Worm (Caenorhabditis elegans) whole organism, L4 larva: ENCODE results near the gene R07B7.6.

ENCODE experiments used
- F37D6.2 ChIP-seq: sonication (generic microtip); optimal IDR thresholded peaks from 2 replicates; lab custom pipeline; 2016; ENCODE audit warnings: mild to moderate bottlenecking, missing genetic modification characterization, missing compliant biosample characterization
- R02D3.7 ChIP-seq: fragments of 150-350 bp; sonication (generic microtip); optimal IDR thresholded peaks from 3 replicates; lab custom pipeline; 2014; ENCODE audit warnings: missing biosample characterization, missing genetic modification characterization
- T20F7.1 ChIP-seq: fragments of 200-800 bp; sonication (Bioruptor generic); optimal IDR thresholded peaks from 2 replicates; lab custom pipeline; 2018; ENCODE audit warnings: mild to moderate bottlenecking, missing genetic modification characterization, missing compliant biosample characterization
- T26A8.4 ChIP-seq: fragments of 200-800 bp; sonication (Bioruptor generic); IDR thresholded peaks from 2 replicates; pipeline ENCODE4 v1.3.6; 2022; ENCODE audit warnings: missing genetic modification characterization, missing compliant biosample characterization
- Y5F2A.4 ChIP-seq: fragments of 200-800 bp; sonication (Bioruptor generic); optimal IDR thresholded peaks from 2 replicates; lab custom pipeline; 2018; ENCODE audit warnings: mild to moderate bottlenecking, missing genetic modification characterization, missing compliant biosample characterization
- ceh-20 ChIP-seq: fragments of 200-800 bp; sonication (Bioruptor generic); IDR thresholded peaks from 2 replicates; pipeline ENCODE4 v1.3.6; 2022; ENCODE audit warnings: missing genetic modification reagents, missing genetic modification characterization, missing compliant biosample characterization
- ceh-28 ChIP-seq: fragments of 150-350 bp; optimal IDR thresholded peaks from 2 replicates; lab custom pipeline; 2014; ENCODE audit warnings: missing biosample characterization, missing genetic modification reagents, missing genetic modification characterization
- ceh-32 ChIP-seq: sonication (generic microtip); optimal IDR thresholded peaks from 2 replicates; lab custom pipeline; 2016; ENCODE audit warnings: mild to moderate bottlenecking, missing genetic modification characterization, missing compliant biosample characterization; ENCODE audit not compliant: poor library complexity
- ceh-44 ChIP-seq: fragments of 200-800 bp; sonication (Bioruptor generic); IDR thresholded peaks from 2 replicates; pipeline ENCODE4 v1.3.6; 2022; ENCODE audit warnings: missing genetic modification reagents, missing genetic modification characterization, missing compliant biosample characterization
- ces-1 ChIP-seq: fragments of 150-350 bp; sonication (generic microtip); optimal IDR thresholded peaks from 4 replicates; lab custom pipeline; 2014; ENCODE audit warnings: missing biosample characterization, missing genetic modification reagents, missing genetic modification characterization
- daf-12 ChIP-seq: fragments of 150-350 bp; optimal IDR thresholded peaks from 2 replicates; lab custom pipeline; 2014; ENCODE audit warnings: missing biosample characterization, missing genetic modification reagents, missing genetic modification characterization
- daf-19 ChIP-seq: fragments of 200-800 bp; sonication (Bioruptor generic); conservative IDR thresholded peaks from 2 replicates; pipeline ENCODE4 v1.3.6; 2022; ENCODE audit warnings: missing genetic modification characterization, missing compliant biosample characterization
- daf-8 ChIP-seq: fragments of 200-800 bp; sonication (Bioruptor generic); IDR thresholded peaks from 2 replicates; pipeline ENCODE4 v1.3.6; 2022; ENCODE audit warnings: missing genetic modification characterization, missing compliant biosample characterization
- dmd-6 ChIP-seq: fragments of 200-800 bp; sonication (Bioruptor generic); IDR thresholded peaks from 2 replicates; pipeline ENCODE4 v1.3.6; 2022; ENCODE audit warnings: missing genetic modification reagents, missing genetic modification characterization, missing compliant biosample characterization
- dmd-9 ChIP-seq: fragments of 200-800 bp; sonication (Bioruptor generic); IDR thresholded peaks from 2 replicates; pipeline ENCODE4 v1.3.6; 2022; ENCODE audit warnings: missing genetic modification reagents, missing genetic modification characterization, missing compliant biosample characterization
- egl-27 ChIP-seq: sonication (generic microtip); optimal IDR thresholded peaks from 3 replicates; lab custom pipeline; 2017; ENCODE audit warnings: missing biosample characterization, missing genetic modification reagents, missing genetic modification characterization
- fkh-10 ChIP-seq: fragments of 150-350 bp; optimal IDR thresholded peaks from 2 replicates; lab custom pipeline; 2014; ENCODE audit warnings: missing biosample characterization, missing genetic modification reagents, missing genetic modification characterization
- hif-1 ChIP-seq, 2 experiments: sonication (generic microtip); optimal IDR thresholded peaks; 2 replicates each; lab custom pipeline; 2016 to 2017; ENCODE audit warnings: missing compliant biosample characterization in 2 of 2, missing genetic modification characterization in 2 of 2, missing genetic modification reagents in 2 of 2, missing genotype in 2 of 2, mild to moderate bottlenecking in 1 of 2
- hlh-11 ChIP-seq: fragments of 200-800 bp; sonication (Bioruptor generic); optimal IDR thresholded peaks from 2 replicates; lab custom pipeline; 2018; ENCODE audit warnings: mild to moderate bottlenecking, missing genetic modification characterization, missing compliant biosample characterization
- lin-15B ChIP-seq: fragments of 150-350 bp; sonication (generic microtip); optimal IDR thresholded peaks from 3 replicates; lab custom pipeline; 2014; ENCODE audit warnings: missing biosample characterization, missing genetic modification characterization
- lin-29 ChIP-seq: fragments of 200-800 bp; sonication (Bioruptor generic); IDR thresholded peaks from 2 replicates; pipeline ENCODE4 v1.3.6; 2022; ENCODE audit warnings: missing genetic modification reagents, missing genetic modification characterization, missing compliant biosample characterization
- mxl-2 ChIP-seq: fragments of 200-800 bp; sonication (Bioruptor generic); conservative IDR thresholded peaks from 2 replicates; pipeline ENCODE4 v1.3.6; 2022; ENCODE audit warnings: missing genetic modification reagents, missing genetic modification characterization, missing compliant biosample characterization
- mxl-3 ChIP-seq: fragments of 200-800 bp; sonication (Bioruptor generic); optimal IDR thresholded peaks from 2 replicates; lab custom pipeline; 2018; ENCODE audit warnings: mild to moderate bottlenecking, missing genetic modification characterization, missing compliant biosample characterization
- nhr-102 ChIP-seq: sonication (generic microtip); optimal IDR thresholded peaks from 2 replicates; lab custom pipeline; 2016; ENCODE audit warnings: mild to moderate bottlenecking, missing genetic modification characterization, moderate library complexity, missing compliant biosample characterization
- nhr-25 ChIP-seq: sonication (generic microtip); optimal IDR thresholded peaks from 2 replicates; lab custom pipeline; 2017; ENCODE audit warnings: missing genetic modification characterization, mild to moderate bottlenecking, missing compliant biosample characterization, antibody characterized with exemption, moderate library complexity, borderline replicate concordance; ENCODE audit not compliant: insufficient read depth
- nhr-28 ChIP-seq: fragments of 150-350 bp; optimal IDR thresholded peaks from 2 replicates; lab custom pipeline; 2014; ENCODE audit warnings: missing biosample characterization, missing genetic modification characterization
- nhr-48 ChIP-seq: sonication (generic microtip); optimal IDR thresholded peaks from 2 replicates; lab custom pipeline; 2016; ENCODE audit warnings: mild to moderate bottlenecking, missing genetic modification characterization, missing compliant biosample characterization
- pqm-1 ChIP-seq: sonication (generic microtip); optimal IDR thresholded peaks from 2 replicates; lab custom pipeline; 2017; ENCODE audit warnings: missing biosample characterization, missing genetic modification characterization
- sdz-12 ChIP-seq: fragments of 200-800 bp; sonication (Bioruptor generic); optimal IDR thresholded peaks from 2 replicates; lab custom pipeline; 2018; ENCODE audit warnings: mild to moderate bottlenecking, missing genetic modification characterization, missing compliant biosample characterization
- skn-1 ChIP-seq: fragments of 150-350 bp; optimal IDR thresholded peaks from 2 replicates; lab custom pipeline; 2014; ENCODE audit warnings: missing biosample characterization, missing genetic modification characterization
- tra-1 ChIP-seq: fragments of 200-800 bp; sonication (Bioruptor generic); IDR thresholded peaks from 2 replicates; pipeline ENCODE4 v1.3.6; 2022; ENCODE audit warnings: missing genetic modification reagents, missing genetic modification characterization, missing compliant biosample characterization
- unc-62 ChIP-seq, 3 experiments: fragments of 150-350 bp in 1 of 3; sonication (generic microtip); optimal IDR thresholded peaks in 2 of 3; peaks in 1 of 3; 1 replicate in 1 of 3; 2 replicates in 2 of 3; lab custom pipeline; 2014 to 2017; ENCODE audit warnings: missing biosample characterization in 3 of 3, missing genetic modification characterization in 3 of 3, missing genetic modification reagents in 3 of 3, missing genotype in 1 of 3
- zfp-2 ChIP-seq: sonication (generic microtip); optimal IDR thresholded peaks from 2 replicates; lab custom pipeline; 2016; ENCODE audit warnings: mild to moderate bottlenecking, missing genetic modification characterization, missing compliant biosample characterization
- zip-11 ChIP-seq: fragments of 200-800 bp; sonication (Bioruptor generic); IDR thresholded peaks from 2 replicates; pipeline ENCODE4 v1.3.6; 2022; ENCODE audit warnings: missing genetic modification characterization, missing compliant biosample characterization
- zip-2 ChIP-seq: fragments of 150-350 bp; optimal IDR thresholded peaks from 2 replicates; lab custom pipeline; 2014; ENCODE audit warnings: missing biosample characterization, missing genetic modification characterization
- ztf-7 ChIP-seq: fragments of 150-350 bp; optimal IDR thresholded peaks from 2 replicates; lab custom pipeline; 2014; ENCODE audit warnings: missing biosample characterization, missing genetic modification characterization

The R07B7.6 gene

DNA sequence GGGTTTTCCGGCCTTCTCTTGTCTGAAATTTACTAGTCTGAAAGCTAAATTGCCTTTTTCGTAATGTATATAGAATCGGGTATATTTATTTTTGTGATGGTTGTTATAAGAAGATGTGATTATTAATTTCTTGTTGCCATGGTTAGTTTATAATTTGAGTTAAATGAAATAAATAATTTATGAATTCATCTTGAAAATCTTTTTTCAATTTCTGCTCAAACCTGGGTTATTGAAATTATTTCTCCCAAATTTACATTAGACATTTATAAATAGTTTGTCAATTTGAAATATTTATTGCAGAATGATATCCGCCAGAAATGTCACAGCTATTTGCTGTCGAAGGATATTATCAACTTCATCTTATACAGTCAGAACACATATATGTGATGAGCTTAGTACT lies 26.3 kb downstream of the R07B7.6 start, which contains the start of gene dars-2:
TSS of gene dars-2 (plus strand) at position 301 of the 400 bp plus-strand sequence.
- TF ChIP-seq mxl-3 (GFP tag; lab: Kevin White, UChicago) (no peak), unc-62 (GFP tag; optimal IDR thresholded peaks at IDR 0.05 in 1 of 2; lab: Kevin White, UChicago) (peak in 1 of 2 experiments; percentile 37), unc-62 (tag; optimal IDR thresholded peaks at IDR 0.05; lab: Kevin White, UChicago) (no peak), dmd-9 (GFP tag; lab: Robert Waterston, UW) (no peak), egl-27 (tag; lab: Kevin White, UChicago) (no peak)

DNA sequence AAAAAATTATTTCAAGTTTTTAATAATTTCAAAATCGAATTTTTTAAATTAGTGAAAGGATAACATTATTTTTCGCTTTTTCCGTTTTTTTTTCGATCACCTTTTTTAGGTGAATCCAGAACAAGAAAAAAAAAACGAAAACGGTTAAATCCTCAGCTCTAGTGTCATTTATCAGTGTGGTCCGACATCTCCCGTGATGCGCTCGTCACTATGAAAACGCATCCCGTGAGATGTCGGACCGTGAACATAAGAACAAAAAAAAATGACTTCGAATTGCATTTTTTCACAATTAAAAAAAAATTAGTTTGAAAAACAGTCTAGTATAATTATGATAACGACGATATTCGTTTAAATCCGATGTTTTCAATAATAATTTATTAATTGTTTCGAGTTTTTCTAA lies 27.1 kb downstream of the R07B7.6 start:
- TF ChIP-seq ceh-32 = no peak
- no peak for TF ChIP-seq skn-1 (tag; lab: Kevin White, UChicago)
- no peak for TF ChIP-seq lin-29 (GFP tag; lab: Robert Waterston, UW)
- no peak for TF ChIP-seq nhr-102 (tag; lab: Kevin White, UChicago)
- TF ChIP-seq hlh-11 (tag; lab: Kevin White, UChicago) = no peak
- TF ChIP-seq F37D6.2 = no peak
- TF ChIP-seq hif-1 (tag; optimal IDR thresholded peaks at IDR 0.05; lab: Kevin White, UChicago) = no peak
- no peak for TF ChIP-seq T20F7.1
- TF ChIP-seq ztf-7 (tag; lab: Kevin White, UChicago) = no peak
- TF ChIP-seq nhr-25 (tag; lab: Kevin White, UChicago) = no peak
- TF ChIP-seq tra-1 (GFP tag; lab: Robert Waterston, UW) = no peak
- no peak for TF ChIP-seq mxl-2 (GFP tag; lab: Robert Waterston, UW)
- TF ChIP-seq R02D3.7 = no peak
- TF ChIP-seq zip-11 = no peak
- TF ChIP-seq daf-19 (GFP tag; lab: Robert Waterston, UW) = no peak

- TF ChIP-seq lin-29 (GFP tag; lab: Robert Waterston, UW) = no peak
- TF ChIP-seq daf-12 (tag; lab: Kevin White, UChicago) = no peak
- no peak for TF ChIP-seq zfp-2
- TF ChIP-seq fkh-10 (GFP tag; lab: Kevin White, UChicago) = no peak
- TF ChIP-seq zip-2 (tag; lab: Kevin White, UChicago) = no peak
- TF ChIP-seq ces-1 = no peak
- no peak for TF ChIP-seq dmd-6 (GFP tag; lab: Robert Waterston, UW)
- TF ChIP-seq lin-15B (tag; lab: Kevin White, UChicago) = no peak
- no peak for TF ChIP-seq T26A8.4 (GFP tag; lab: Robert Waterston, UW)
- no peak for TF ChIP-seq pqm-1 (tag; lab: Kevin White, UChicago)
- no peak for TF ChIP-seq F37D6.2
- no peak for TF ChIP-seq daf-8 (GFP tag; lab: Robert Waterston, UW)
- TF ChIP-seq nhr-28 (tag; lab: Kevin White, UChicago) = no peak
- TF ChIP-seq ceh-28 = no peak
- no peak for TF ChIP-seq nhr-48 (tag; lab: Kevin White, UChicago)
- TF ChIP-seq ceh-20 (GFP tag; lab: Robert Waterston, UW) = no peak
- TF ChIP-seq ceh-44 = no peak
- TF ChIP-seq zip-11 = no peak
- no peak for TF ChIP-seq sdz-12 (GFP tag; lab: Kevin White, UChicago)
- TF ChIP-seq Y5F2A.4 (GFP tag; lab: Kevin White, UChicago) = no peak
Observed at ce11 chrV:12045132-12045531, 29.7 kb downstream of the R07B7.6 start, which contains the start of gene F10C2.5. F10C2.5 (plus strand) TSS chrV:12045432.
